Worm (Caenorhabditis elegans): ENCODE results near the gene frpr-17.
A peak's percentile ranks its signal among the peaks of the same experiment; 100 is the strongest.
"Not testable (repeated sequence)": the region's sequence is repeated elsewhere in the genome, so short reads cannot be mapped to it uniquely, and the experiment has no call there.

frpr-17 gene

DNA sequence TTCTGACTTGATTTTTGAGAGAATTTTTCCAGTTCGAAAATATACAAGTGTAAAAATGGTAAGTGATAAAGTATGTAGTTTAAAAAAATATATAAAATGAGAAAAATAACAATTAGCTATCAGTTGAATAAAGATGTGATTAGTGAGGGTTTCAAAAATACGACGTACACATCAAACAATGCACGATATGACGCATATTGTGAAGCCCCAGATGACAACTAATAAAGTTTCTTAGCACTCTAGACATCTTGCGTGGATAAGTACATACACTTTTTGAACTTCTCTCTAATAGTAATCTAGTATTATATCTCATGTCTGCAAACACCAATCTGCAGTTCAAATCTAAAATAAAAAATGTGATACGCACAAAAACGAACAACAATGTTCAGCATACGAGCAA is 24.5 kb downstream of the frpr-17 start:
- TF ChIP-seq F52B5.7 (tag; optimal IDR thresholded peaks at IDR 0.05), result no peak
- no peak for TF ChIP-seq ZK185.1 (tag; optimal IDR thresholded peaks at IDR 0.05; ENCODE audit: poor library complexity, severe bottlenecking)
- no peak for TF ChIP-seq madf-8 (GFP tag; conservative IDR thresholded peaks at IDR 0.05)
- TF ChIP-seq ztf-3 (GFP tag; optimal IDR thresholded peaks at IDR 0.05), result no peak
- no peak for TF ChIP-seq attf-3 (GFP tag; conservative IDR thresholded peaks at IDR 0.05)
- no peak for TF ChIP-seq ceh-100 (GFP tag; IDR thresholded peaks at IDR 0.05)
- TF ChIP-seq pha-4 (tag; optimal IDR thresholded peaks at IDR 0.05), result no peak
- no peak for TF ChIP-seq dox-1 (GFP tag; IDR thresholded peaks at IDR 0.05)
- TF ChIP-seq rec-8 (tag; optimal IDR thresholded peaks at IDR 0.05), result no peak
- TF ChIP-seq sdz-38 (tag; optimal IDR thresholded peaks at IDR 0.05), result no peak
- TF ChIP-seq hsf-1 (GFP tag; IDR thresholded peaks at IDR 0.05), result no peak
- TF ChIP-seq bed-2 (GFP tag; IDR thresholded peaks at IDR 0.05), result no peak
- no peak for TF ChIP-seq nhr-90 (tag; optimal IDR thresholded peaks at IDR 0.05)
- no peak for TF ChIP-seq lsl-1 (GFP tag; optimal IDR thresholded peaks at IDR 0.05)
- TF ChIP-seq zfh-2 (GFP tag; conservative IDR thresholded peaks at IDR 0.05), result no peak
- no peak for TF ChIP-seq T26A5.8 (tag; optimal IDR thresholded peaks at IDR 0.05)
- TF ChIP-seq dpff-1 (tag; optimal IDR thresholded peaks at IDR 0.05), result no peak

DNA sequence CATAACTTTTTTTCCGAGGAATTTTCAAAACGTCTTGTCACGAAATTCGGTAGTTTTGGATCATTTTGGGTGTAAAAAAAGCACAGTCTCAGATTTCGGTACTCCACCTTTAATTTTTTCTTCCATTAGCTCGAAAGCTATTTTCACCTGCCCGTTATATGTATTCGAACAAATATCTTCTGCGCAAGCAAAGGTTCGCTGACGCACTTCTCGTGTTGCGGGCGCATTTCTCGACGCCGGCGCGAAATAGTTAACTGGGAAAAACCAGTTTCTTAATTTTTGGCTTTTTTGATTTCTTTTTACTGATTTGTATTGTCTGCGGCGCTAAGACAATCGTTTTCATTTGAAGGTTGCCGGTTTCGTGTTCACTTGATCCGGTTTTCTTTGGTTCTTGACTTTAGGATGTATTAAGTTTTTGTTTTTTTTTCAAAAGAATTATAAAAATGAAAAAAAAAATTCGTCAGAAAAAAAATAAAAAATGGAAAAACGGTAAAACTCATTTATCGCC is 29.8 kb downstream of the frpr-17 start:
- TF ChIP-seq ztf-18 (tag; optimal IDR thresholded peaks at IDR 0.05) (peak; percentile 65), cebp-1 (GFP tag; IDR thresholded peaks at IDR 0.05) (no peak), cebp-1 (tag; optimal IDR thresholded peaks at IDR 0.05) (no peak)

- TF ChIP-seq chd-7 (tag; optimal IDR thresholded peaks at IDR 0.05) (peak; percentile 39), madf-10 (tag; optimal IDR thresholded peaks at IDR 0.05) (peak; percentile 50), B0261.1 (tag; optimal IDR thresholded peaks at IDR 0.05) (peak; percentile 80), ceh-100 (GFP tag; IDR thresholded peaks at IDR 0.05) (0 out of 2 replicates have a peak, but pooled peaks have one; percentile 17), pbrm-1 (GFP tag; IDR thresholded peaks at IDR 0.05) (peak; percentile 70), hmg-1.2 (GFP tag; IDR thresholded peaks at IDR 0.05) (peak; percentile 67), nhr-120 (GFP tag; IDR thresholded peaks at IDR 0.05) (0 out of 2 replicates have a peak, but pooled peaks have one; percentile 16), dox-1 (GFP tag; IDR thresholded peaks at IDR 0.05) (peak; percentile 83; the same call in 1 of the 2 replicates), lin-26 (GFP tag; IDR thresholded peaks at IDR 0.05) (peak; percentile 81), D2030.7 (GFP tag; IDR thresholded peaks at IDR 0.05) (peak; percentile 64), let-607 (tag; optimal IDR thresholded peaks at IDR 0.05) (peak; percentile 3 to 14), ztf-18 (tag; optimal IDR thresholded peaks at IDR 0.05) (peak; percentile 63), rpc-1 (optimal IDR thresholded peaks at IDR 0.05) (peak; percentile 77), rpc-1 (tag; optimal IDR thresholded peaks at IDR 0.05) (peak; percentile 81), cebp-1 (GFP tag; IDR thresholded peaks at IDR 0.05) (peak; percentile 49; the same call in 1 of the 2 replicates), him-1 (tag; optimal IDR thresholded peaks at IDR 0.05) (peak; percentile 56), repo-1 (tag; optimal IDR thresholded peaks at IDR 0.05) (peak; percentile 67), rcor-1 (GFP tag; IDR thresholded peaks at IDR 0.05) (peak; percentile 49; the same call in 1 of the 2 replicates), lin-40 (tag; optimal IDR thresholded peaks at IDR 0.05) (peak; percentile 79), ZK185.1 (tag; optimal IDR thresholded peaks at IDR 0.05; ENCODE audit: poor library complexity, severe bottlenecking) (peak; percentile 68), snpc-1.3 (tag; optimal IDR thresholded peaks at IDR 0.05; ENCODE audit: insufficient read depth) (peak; percentile 2), Y56A3A.18 (GFP tag; IDR thresholded peaks at IDR 0.05) (peak; percentile 74; the same call in 1 of the 2 replicates), nhr-80 (tag; optimal IDR thresholded peaks at IDR 0.05) (peak; percentile 18), tbp1 (GFP tag; optimal IDR thresholded peaks at IDR 0.05) (peak; percentile 89), athp-1 (tag; optimal IDR thresholded peaks at IDR 0.05) (peak; percentile 26), nhr-90 (tag; optimal IDR thresholded peaks at IDR 0.05) (peak; percentile 64), ztf-26 (tag; optimal IDR thresholded peaks at IDR 0.05) (peak; percentile 85), sptf-2 (GFP tag; optimal IDR thresholded peaks at IDR 0.05) (peak; percentile 69), zim-3 (tag; optimal IDR thresholded peaks at IDR 0.05) (peak; percentile 68), mxl-1 (tag; optimal IDR thresholded peaks at IDR 0.05) (peak; percentile 61), atf-7 (tag; optimal IDR thresholded peaks at IDR 0.05) (peak; percentile 25)
- not testable (repeated sequence) for TF ChIP-seq cebp-1 (tag; optimal IDR thresholded peaks at IDR 0.05)
These were observed 31.9 kb downstream of the frpr-17 start for ce11 chrX:14437806-14438205.

All from whole organism, young adult.